Worm (Caenorhabditis elegans) whole organism, dauer: ENCODE data around the gene W08E12.2.
"Not testable (repeated sequence)": the region's sequence is repeated elsewhere in the genome, so short reads cannot be mapped to it uniquely, and the experiment has no call there.

Experiments used
- unc-62 ChIP-seq: sonication (generic microtip); optimal IDR thresholded peaks from 2 replicates; lab custom pipeline; 2017; ENCODE audit warnings: missing biosample characterization, missing genetic modification reagents, missing genetic modification characterization

W08E12.2 gene

ce11 chrIV:3296578-3297549, 8.8 kb upstream of the W08E12.2 start:
- no peak for TF ChIP-seq unc-62

ce11 chrIV:3298300-3298699, 7.4 kb upstream of the W08E12.2 start, which contains the start of gene W08E12.6:
TSS of gene W08E12.6 (plus strand) at chrIV:3298600.
- no peak for TF ChIP-seq unc-62

- no peak for TF ChIP-seq unc-62
These were observed 6.4 kb upstream of the W08E12.2 start for ce11 chrIV:3299229-3299628.

- no peak for TF ChIP-seq unc-62
These were observed 5.2 kb upstream of the W08E12.2 start, which contains the start of gene W08E12.5 for ce11 chrIV:3300492-3300891. TSS of gene W08E12.5 (plus strand) at chrIV:3300792.

ce11 chrIV:3302058-3302457, 3.6 kb upstream of the W08E12.2 start, which contains the start of gene W08E12.4:
TSS of gene W08E12.4 (plus strand) at chrIV:3302358.
- not testable (repeated sequence) for TF ChIP-seq unc-62

ce11 chrIV:3303690-3304089, 2.0 kb upstream of the W08E12.2 start, which contains the start of gene idpp-12:
TSS of gene idpp-12 (plus strand) at chrIV:3303990.
- TF ChIP-seq unc-62, result not testable (repeated sequence)

ce11 chrIV:3307463-3307862, 1.8 kb downstream of the W08E12.2 start, which contains the start of gene W08E12.9:
TSS of gene W08E12.9 (minus strand) at chrIV:3307563.
- TF ChIP-seq unc-62, result no peak

ce11 chrIV:3308885-3309284, 3.2 kb downstream of the W08E12.2 start:
- no peak for TF ChIP-seq unc-62

ce11 chrIV:3310662-3311219, 5.1 kb downstream of the W08E12.2 start:
- TF ChIP-seq unc-62, result no peak

- no peak for TF ChIP-seq unc-62
These were observed 5.6 kb downstream of the W08E12.2 start, which contains the start of gene zip-11 for ce11 chrIV:3311243-3311642. TSS of gene zip-11 (plus strand) at chrIV:3311276.

- TF ChIP-seq unc-62, result not testable (repeated sequence)
These were observed 26.1 kb downstream of the W08E12.2 start, which contains the start of gene F42A6.5 for ce11 chrIV:3331758-3332157. TSS of gene F42A6.5 (minus strand) at chrIV:3331858.

ce11 chrIV:3336585-3336984, 30.9 kb downstream of the W08E12.2 start, which contains the start of gene F42A6.6:
TSS of gene F42A6.6 (minus strand) at chrIV:3336873.
- TF ChIP-seq unc-62, result no peak

- TF ChIP-seq unc-62, result no peak
These were observed 31.6 kb downstream of the W08E12.2 start for ce11 chrIV:3337275-3337674.

- no peak for TF ChIP-seq unc-62
These were observed 32.5 kb downstream of the W08E12.2 start for ce11 chrIV:3338176-3338575.

- TF ChIP-seq unc-62, result no peak
These were observed 33.0 kb downstream of the W08E12.2 start, which contains the start of gene hrpa-1 for ce11 chrIV:3338676-3339075. TSS of gene hrpa-1 (minus strand) at chrIV:3338867.

- TF ChIP-seq unc-62, result no peak
These were observed 35.5 kb downstream of the W08E12.2 start, which contains the start of gene F42A6.2 for ce11 chrIV:3341170-3341569. TSS of gene F42A6.2 (plus strand) at chrIV:3341470.

ce11 chrIV:3345484-3345883, 39.8 kb downstream of the W08E12.2 start:
- no peak for TF ChIP-seq unc-62
